Worm (Caenorhabditis elegans) whole organism, late embryonic: ENCODE measurements around the gene C18A11.1.

ENCODE experiments used
- C38D4.7 ChIP-seq: fragments of 200-800 bp; sonication (Bioruptor generic); optimal IDR thresholded peaks from 2 replicates; lab custom pipeline; 2018; ENCODE audit warnings: mild to moderate bottlenecking, missing genetic modification characterization, moderate library complexity, missing compliant biosample characterization
- F13H6.1 ChIP-seq: sonication (generic microtip); optimal IDR thresholded peaks from 2 replicates; lab custom pipeline; 2016; ENCODE audit warnings: missing genetic modification characterization, missing compliant biosample characterization
- K02D7.2 ChIP-seq: sonication (generic microtip); optimal IDR thresholded peaks from 2 replicates; lab custom pipeline; 2017; ENCODE audit warnings: mild to moderate bottlenecking, missing genetic modification characterization, missing compliant biosample characterization
- ahr-1 ChIP-seq: sonication (generic microtip); optimal IDR thresholded peaks from 2 replicates; lab custom pipeline; 2016; ENCODE audit warnings: missing genetic modification characterization, missing compliant biosample characterization
- ama-1 ChIP-seq: fragments of 150-350 bp; optimal IDR thresholded peaks from 2 replicates; lab custom pipeline; 2014
- ceh-14 ChIP-seq: sonication (generic microtip); optimal IDR thresholded peaks from 2 replicates; lab custom pipeline; 2016; ENCODE audit warnings: missing genotype, missing genetic modification characterization, missing compliant biosample characterization
- ceh-2 ChIP-seq: sonication (generic microtip); optimal IDR thresholded peaks from 2 replicates; lab custom pipeline; 2016; ENCODE audit warnings: missing genotype, missing genetic modification characterization, missing compliant biosample characterization
- ceh-45 ChIP-seq: fragments of 200-800 bp; sonication (Bioruptor generic); IDR thresholded peaks from 2 replicates; pipeline ENCODE4 v1.3.6; 2022; ENCODE audit warnings: missing genetic modification reagents, missing genetic modification characterization, missing compliant biosample characterization
- ceh-9 ChIP-seq: sonication (generic microtip); optimal IDR thresholded peaks from 2 replicates; lab custom pipeline; 2016; ENCODE audit warnings: mild to moderate bottlenecking, missing genetic modification characterization, inconsistent platforms, missing compliant biosample characterization
- dmd-4 ChIP-seq: sonication (generic microtip); optimal IDR thresholded peaks from 2 replicates; lab custom pipeline; 2016; ENCODE audit warnings: borderline replicate concordance, missing genetic modification characterization, missing compliant biosample characterization
- elt-2 ChIP-seq: sonication (generic microtip); optimal IDR thresholded peaks from 2 replicates; lab custom pipeline; 2016; ENCODE audit warnings: missing genetic modification reagents, missing genetic modification characterization, missing compliant biosample characterization
- elt-4 ChIP-seq: sonication (generic microtip); optimal IDR thresholded peaks from 2 replicates; lab custom pipeline; 2016; ENCODE audit warnings: missing genetic modification characterization, missing compliant biosample characterization
- ets-4 ChIP-seq: sonication (generic microtip); optimal IDR thresholded peaks from 2 replicates; lab custom pipeline; 2016; ENCODE audit warnings: missing genetic modification characterization, missing compliant biosample characterization
- fax-1 ChIP-seq: sonication (generic microtip); optimal IDR thresholded peaks from 2 replicates; lab custom pipeline; 2016; ENCODE audit warnings: missing genotype, missing genetic modification characterization, missing compliant biosample characterization
- gmeb-2 ChIP-seq: sonication (generic microtip); optimal IDR thresholded peaks from 2 replicates; lab custom pipeline; 2016; ENCODE audit warnings: missing genetic modification characterization, inconsistent platforms, missing compliant biosample characterization
- hlh-13 ChIP-seq: fragments of 200-800 bp; sonication (Bioruptor generic); optimal IDR thresholded peaks from 2 replicates; lab custom pipeline; 2018; ENCODE audit warnings: mild to moderate bottlenecking, missing genetic modification characterization, missing compliant biosample characterization
- hlh-15 ChIP-seq: sonication (generic microtip); optimal IDR thresholded peaks from 2 replicates; lab custom pipeline; 2016; ENCODE audit warnings: missing genetic modification characterization, missing compliant biosample characterization
- hlh-6 ChIP-seq: sonication (generic microtip); optimal IDR thresholded peaks from 2 replicates; lab custom pipeline; 2016; ENCODE audit warnings: missing genotype, missing genetic modification characterization, missing compliant biosample characterization
- hlh-8 ChIP-seq: sonication (generic microtip); optimal IDR thresholded peaks from 2 replicates; lab custom pipeline; 2016; ENCODE audit warnings: missing genotype, missing genetic modification characterization, missing compliant biosample characterization
- nhr-232 ChIP-seq: sonication (generic microtip); optimal IDR thresholded peaks from 2 replicates; lab custom pipeline; 2016; ENCODE audit warnings: missing genetic modification characterization, missing compliant biosample characterization
- pha-4 ChIP-seq: fragments of 150-350 bp; optimal IDR thresholded peaks from 2 replicates; lab custom pipeline; 2018; ENCODE audit warnings: missing biosample characterization, missing genetic modification reagents, missing genetic modification characterization
- pqm-1 ChIP-seq: sonication (generic microtip); optimal IDR thresholded peaks from 2 replicates; lab custom pipeline; 2016; ENCODE audit warnings: missing genetic modification characterization, missing compliant biosample characterization
- tbx-2 ChIP-seq: sonication (generic microtip); optimal IDR thresholded peaks from 2 replicates; lab custom pipeline; 2016; ENCODE audit warnings: missing genetic modification characterization, missing compliant biosample characterization
- tbx-7 ChIP-seq: sonication (generic microtip); optimal IDR thresholded peaks from 2 replicates; lab custom pipeline; 2016; ENCODE audit warnings: missing genotype, missing genetic modification characterization, missing compliant biosample characterization
- unc-42 ChIP-seq: sonication (generic microtip); optimal IDR thresholded peaks from 2 replicates; lab custom pipeline; 2016; ENCODE audit warnings: missing genotype, missing genetic modification characterization, missing compliant biosample characterization
- unc-86 ChIP-seq: sonication (generic microtip); optimal IDR thresholded peaks from 2 replicates; lab custom pipeline; 2016; ENCODE audit warnings: missing genetic modification characterization, missing compliant biosample characterization
- zip-5 ChIP-seq: sonication (generic microtip); optimal IDR thresholded peaks from 2 replicates; lab custom pipeline; 2016; ENCODE audit warnings: missing genetic modification characterization, missing compliant biosample characterization
- ztf-16 ChIP-seq: sonication (generic microtip); optimal IDR thresholded peaks from 2 replicates; lab custom pipeline; 2017; ENCODE audit warnings: missing genetic modification characterization, missing compliant biosample characterization

The C18A11.1 gene

DNA sequence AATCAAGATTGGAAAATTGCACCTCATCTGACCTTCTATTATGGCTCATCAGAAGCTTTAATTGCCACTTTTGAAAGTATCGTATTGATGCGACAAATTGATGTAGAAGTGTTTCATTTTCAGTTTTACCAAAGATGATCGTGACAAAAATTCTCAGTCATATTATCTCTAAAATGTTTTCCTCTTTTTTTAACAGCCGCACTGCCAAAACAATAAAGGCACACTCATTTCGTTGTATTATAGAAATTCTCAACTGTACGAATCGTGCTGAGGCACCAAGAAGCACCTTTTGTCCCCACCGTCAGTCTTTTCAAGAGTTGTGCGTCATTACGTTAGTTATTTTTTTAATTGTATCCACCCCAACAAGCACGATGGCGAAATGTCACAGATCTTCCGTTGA, 38.8 kb downstream of the C18A11.1 start, which contains the start of gene K07E3.9:
K07E3.9 (plus strand) TSS at position 301 of the 400 bp plus-strand sequence.
- no peak for TF ChIP-seq F13H6.1 (tag; lab: Kevin White, UChicago)
- TF ChIP-seq pha-4 (tag; lab: Kevin White, UChicago): no peak
- no peak for TF ChIP-seq ahr-1
- no peak for TF ChIP-seq gmeb-2 (tag; lab: Kevin White, UChicago)
- TF ChIP-seq hlh-15 (tag; lab: Kevin White, UChicago): no peak
- TF ChIP-seq elt-4 (tag; lab: Kevin White, UChicago): no peak
- no peak for TF ChIP-seq ztf-16
- TF ChIP-seq K02D7.2 (tag; lab: Kevin White, UChicago): no peak
- no peak for TF ChIP-seq pqm-1 (tag; lab: Kevin White, UChicago)
- no peak for TF ChIP-seq ets-4 (tag; lab: Kevin White, UChicago)
- TF ChIP-seq unc-86: no peak
- no peak for TF ChIP-seq C38D4.7 (GFP tag; lab: Kevin White, UChicago)
- no peak for TF ChIP-seq ceh-14 (tag; lab: Kevin White, UChicago)
- no peak for TF ChIP-seq hlh-6 (tag; lab: Kevin White, UChicago)
- TF ChIP-seq ceh-2: no peak

- TF ChIP-seq hlh-13 (GFP tag; lab: Kevin White, UChicago): no peak
- peak; percentile 19 for TF ChIP-seq tbx-2 (tag; lab: Kevin White, UChicago)
- TF ChIP-seq, all 69 proteins: peak for 1
These were observed 40.4 kb downstream of the C18A11.1 start for ce11 chrX:8109531-8109930.

DNA sequence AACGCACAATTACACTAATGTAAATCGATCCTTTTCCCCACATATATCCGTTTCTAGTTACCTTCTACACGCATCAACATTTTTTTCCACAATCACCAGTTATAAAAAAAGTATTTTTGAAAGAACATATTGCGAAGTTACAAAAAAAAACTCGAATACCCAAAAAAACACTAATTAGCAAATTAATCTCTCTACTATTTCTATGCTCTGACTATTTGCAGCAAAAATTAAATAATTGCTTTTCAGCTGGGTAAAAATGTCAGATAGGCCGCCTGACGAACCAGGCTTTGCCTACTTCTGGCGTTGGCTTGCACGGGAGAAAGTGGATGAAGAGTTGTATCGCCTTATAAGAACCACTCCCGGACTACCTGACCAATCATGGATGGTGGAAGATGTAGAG, 41.1 kb downstream of the C18A11.1 start, which contains the start of gene K07E3.1:
K07E3.1 (plus strand) TSS at position 247 of the 400 bp plus-strand sequence.
- no peak for TF ChIP-seq nhr-232 (tag; lab: Kevin White, UChicago)
- TF ChIP-seq ceh-45 (GFP tag; lab: Robert Waterston, UW): no peak
- TF ChIP-seq zip-5 (tag; lab: Kevin White, UChicago): no peak
- TF ChIP-seq ama-1 (lab: Kevin White, UChicago): no peak
- TF ChIP-seq ceh-9 (tag; lab: Kevin White, UChicago): no peak
- TF ChIP-seq pqm-1 (tag; lab: Kevin White, UChicago): no peak
- no peak for TF ChIP-seq unc-42 (tag; lab: Kevin White, UChicago)
- TF ChIP-seq fax-1 (tag; lab: Kevin White, UChicago): no peak
- no peak for TF ChIP-seq tbx-2 (tag; lab: Kevin White, UChicago)
- TF ChIP-seq ceh-2: no peak
- TF ChIP-seq elt-2: no peak
- no peak for TF ChIP-seq tbx-7

ce11 chrX:8116157-8116556, 47.0 kb downstream of the C18A11.1 start, which contains the start of gene hlh-8:
hlh-8 (plus strand) TSS chrX:8116457.
- TF ChIP-seq hlh-8 (tag; lab: Kevin White, UChicago) (peak; percentile 49), tbx-2 (tag; lab: Kevin White, UChicago) (no peak)

ce11 chrX:8117827-8118317, 48.7 kb downstream of the C18A11.1 start:
- TF ChIP-seq hlh-8 (tag; lab: Kevin White, UChicago) (peak; percentile 98), dmd-4 (no peak), ama-1 (lab: Kevin White, UChicago) (no peak)
